Fruit fly (Drosophila melanogaster): ENCODE measurements around the gene CG34367.

The CG34367 gene

dm6 chr2L:10342471-10342870, 11.2 kb downstream of the CG34367 start, which contains the start of gene Sps2 (continued):
- peak; percentile 16 for TF ChIP-seq D19A (tag; optimal IDR thresholded peaks at IDR 0.05)
- no peak for TF ChIP-seq repo (GFP tag; optimal IDR thresholded peaks at IDR 0.05)
- 0 out of 3 replicates have a peak, but pooled peaks have one; percentile 27 for TF ChIP-seq CG2199 (GFP tag; IDR thresholded peaks at IDR 0.05)
- peak; percentile 85 for TF ChIP-seq CG13287 (GFP tag; IDR thresholded peaks at IDR 0.05; ENCODE audit: partially characterized antibody)
- TF ChIP-seq Doc3 (GFP tag; IDR thresholded peaks at IDR 0.05; ENCODE audit: partially characterized antibody) = peak; percentile 78
- TF ChIP-seq Max (GFP tag; optimal IDR thresholded peaks at IDR 0.05) = peak; percentile 3
- TF ChIP-seq inv (GFP tag; IDR thresholded peaks at IDR 0.05; ENCODE audit: partially characterized antibody) = peak; percentile 63
- TF ChIP-seq Rfx (GFP tag; IDR thresholded peaks at IDR 0.05) = no peak
- TF ChIP-seq CG8388 (GFP tag; optimal IDR thresholded peaks at IDR 0.05) = peak; percentile 51
- peak; percentile 72 for TF ChIP-seq Dref (GFP tag; IDR thresholded peaks at IDR 0.05)
- TF ChIP-seq Opbp (GFP tag; IDR thresholded peaks at IDR 0.05; ENCODE audit: partially characterized antibody) = peak; percentile 83
- peak; percentile 52; the same call in 1 of the 3 replicates for TF ChIP-seq CG7963 (GFP tag; IDR thresholded peaks at IDR 0.05; ENCODE audit: partially characterized antibody)
- TF ChIP-seq CG10959 (GFP tag; IDR thresholded peaks at IDR 0.05) = no peak
- peak; percentile 78 for TF ChIP-seq unc-4 (GFP tag; IDR thresholded peaks at IDR 0.05; ENCODE audit: partially characterized antibody)
- no peak for TF ChIP-seq ac (GFP tag; optimal IDR thresholded peaks at IDR 0.05)
- TF ChIP-seq gcm (GFP tag; optimal IDR thresholded peaks at IDR 0.05) = no peak
- peak; percentile 30 for TF ChIP-seq CG13624 (GFP tag; optimal IDR thresholded peaks at IDR 0.05)
- peak in 1 of 2 experiments; percentile 44 for TF ChIP-seq tll (GFP tag; optimal IDR thresholded peaks at IDR 0.05)
- peak; percentile 89 for TF ChIP-seq MBD-R2 (GFP tag; IDR thresholded peaks at IDR 0.05)
- TF ChIP-seq Jarid2 (GFP tag; optimal IDR thresholded peaks at IDR 0.05) = no peak
- TF ChIP-seq Elba2 (GFP tag; optimal IDR thresholded peaks at IDR 0.05) = peak; percentile 23
- peak; percentile 44 for TF ChIP-seq pfk (GFP tag; optimal IDR thresholded peaks at IDR 0.05)
- no peak for TF ChIP-seq CG9609 (GFP tag; optimal IDR thresholded peaks at IDR 0.05)
- TF ChIP-seq Bgb (GFP tag; IDR thresholded peaks at IDR 0.05; ENCODE audit: partially characterized antibody) = peak; percentile 59; the same call in 1 of the 2 replicates
- TF ChIP-seq amos (GFP tag; IDR thresholded peaks at IDR 0.05; ENCODE audit: partially characterized antibody) = peak; percentile 80; the same call in 1 of the 2 replicates
- no peak for TF ChIP-seq CG10565 (GFP tag; optimal IDR thresholded peaks at IDR 0.05)
- peak in 1 of 3 experiments; percentile 39 for TF ChIP-seq Stat92E (GFP tag; optimal IDR thresholded peaks at IDR 0.05)
- peak; percentile 45 for TF ChIP-seq CG2712 (tag; optimal IDR thresholded peaks at IDR 0.05)
- peak; percentile 37 for TF ChIP-seq CG12391 (tag; optimal IDR thresholded peaks at IDR 0.05)
- TF ChIP-seq grn (GFP tag; optimal IDR thresholded peaks at IDR 0.05) = peak; percentile 94
- no peak for TF ChIP-seq Antp (GFP tag; optimal IDR thresholded peaks at IDR 0.05)
- peak; percentile 82 for TF ChIP-seq Scr (GFP tag; IDR thresholded peaks at IDR 0.05; ENCODE audit: partially characterized antibody)

dm6 chr2L:10341405-10341804, 12.3 kb downstream of the CG34367 start, which contains the start of gene CG31715:
Gene CG31715, plus strand, starts transcription at chr2L:10341616.
- TF ChIP-seq CG17328 (GFP tag; IDR thresholded peaks at IDR 0.05) = no peak
- TF ChIP-seq run (tag; optimal IDR thresholded peaks at IDR 0.05) = no peak
- TF ChIP-seq sob (GFP tag; IDR thresholded peaks at IDR 0.05) = no peak
- TF ChIP-seq Dref (GFP tag; IDR thresholded peaks at IDR 0.05) = peak; percentile 57
- TF ChIP-seq YL-1 (GFP tag; optimal IDR thresholded peaks at IDR 0.05) = peak; percentile 21
- no peak for TF ChIP-seq Dip3 (GFP tag; optimal IDR thresholded peaks at IDR 0.05)
- no peak for TF ChIP-seq lov (optimal IDR thresholded peaks at IDR 0.05)
- no peak for TF ChIP-seq lov (GFP tag; IDR thresholded peaks at IDR 0.05)
- no peak for TF ChIP-seq zen (tag; optimal IDR thresholded peaks at IDR 0.05)
- peak; percentile 23 for TF ChIP-seq CG3995 (GFP tag; optimal IDR thresholded peaks at IDR 0.05)
- peak; percentile 5 for TF ChIP-seq CG34376 (GFP tag; optimal IDR thresholded peaks at IDR 0.05)
- TF ChIP-seq Dek (tag; optimal IDR thresholded peaks at IDR 0.05) = peak; percentile 26
- peak; percentile 79 for TF ChIP-seq Med (GFP tag)
- peak; percentile 66 for TF ChIP-seq MBD-R2 (GFP tag; IDR thresholded peaks at IDR 0.05)
- no peak for TF ChIP-seq CG33557 (GFP tag; optimal IDR thresholded peaks at IDR 0.05)
- peak; percentile 16 for TF ChIP-seq CG30403 (GFP tag; optimal IDR thresholded peaks at IDR 0.05)
- no peak for TF ChIP-seq CG43689 (GFP tag; IDR thresholded peaks at IDR 0.05)
- peak; percentile 16; the same call in 1 of the 2 replicates for TF ChIP-seq CG31441 (GFP tag; IDR thresholded peaks at IDR 0.05)
- TF ChIP-seq grn (GFP tag; optimal IDR thresholded peaks at IDR 0.05) = no peak
- TF ChIP-seq CG8290 (GFP tag; optimal IDR thresholded peaks at IDR 0.05) = peak; percentile 19
- peak in 1 of 2 experiments; percentile 40 for TF ChIP-seq CG8290 (tag; optimal IDR thresholded peaks at IDR 0.05)

Measured in whole organism, embryonic.